Worm (Caenorhabditis elegans): ENCODE measurements around the gene maph-9.

ce11 chrIV:7176887-7177286 lies 20.5 kb downstream of the maph-9 start, which contains the start of gene str-44:
- TF ChIP-seq sea-1 (GFP tag; conservative IDR thresholded peaks at IDR 0.05): no peak
- no peak for TF ChIP-seq hnd-1 (tag; optimal IDR thresholded peaks at IDR 0.05)
- TF ChIP-seq ama-1 (optimal IDR thresholded peaks at IDR 0.05): no peak
- TF ChIP-seq B0310.2 (tag; optimal IDR thresholded peaks at IDR 0.05): no peak
- no peak for TF ChIP-seq hmg-4 (GFP tag; optimal IDR thresholded peaks at IDR 0.05)
- no peak for TF ChIP-seq pes-1 (GFP tag; IDR thresholded peaks at IDR 0.05)
- TF ChIP-seq hmbx-1 (tag; optimal IDR thresholded peaks at IDR 0.05): no peak
- TF ChIP-seq aly-1 (tag; optimal IDR thresholded peaks at IDR 0.05): no peak
- no peak for TF ChIP-seq ets-7 (tag; optimal IDR thresholded peaks at IDR 0.05)
- no peak for TF ChIP-seq ceh-13 (GFP tag; optimal IDR thresholded peaks at IDR 0.05)

Measured in whole organism, early embryonic.